Worm (Caenorhabditis elegans) whole organism, L4/young adult: Measurements from ENCODE around the gene tig-3.

Experiments used
- W03F9.2 ChIP-seq: fragments of 150-350 bp; optimal IDR thresholded peaks from 2 replicates; lab custom pipeline; 2014; ENCODE audit warnings: missing biosample characterization, missing genetic modification characterization
- dao-5 ChIP-seq: sonication (generic microtip); optimal IDR thresholded peaks from 2 replicates; lab custom pipeline; 2016; ENCODE audit warnings: missing genotype, missing genetic modification characterization, moderate library complexity, missing compliant biosample characterization
- him-1 ChIP-seq: sonication (generic microtip); optimal IDR thresholded peaks from 2 replicates; lab custom pipeline; 2016; ENCODE audit warnings: missing genotype, missing genetic modification reagents, missing genetic modification characterization, missing compliant biosample characterization

tig-3 gene

DNA sequence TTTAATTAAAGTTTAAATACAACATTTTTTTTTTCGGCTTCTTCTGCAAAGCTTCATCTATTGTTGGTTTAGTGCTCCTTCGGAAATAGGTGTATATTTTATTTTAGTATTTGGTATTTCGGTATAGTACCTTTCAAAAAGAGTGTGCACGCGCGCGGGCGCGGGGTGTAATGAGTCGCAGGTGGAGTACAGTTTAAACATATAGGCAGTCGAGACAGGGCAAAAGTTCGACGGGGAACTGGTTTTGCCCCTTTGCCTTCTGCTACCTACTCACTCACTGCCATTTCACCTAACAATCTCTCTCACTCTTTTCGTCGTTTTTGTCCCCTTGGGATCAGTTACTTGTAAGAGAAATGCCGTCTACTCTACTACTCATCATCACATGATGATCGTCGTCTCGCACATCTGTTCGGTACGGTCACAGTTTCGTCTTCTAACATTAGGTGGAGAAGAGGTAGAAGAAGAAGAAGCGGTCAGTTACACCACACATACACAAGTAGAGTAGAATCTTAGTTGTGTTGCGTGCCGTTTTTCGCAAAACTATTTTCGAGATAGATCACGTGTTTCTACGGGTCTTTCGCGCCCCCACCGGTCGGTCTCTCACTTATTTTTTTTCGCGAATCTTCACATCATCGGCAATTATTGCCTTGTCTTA lies 39.2 kb downstream of the tig-3 start:
- TF ChIP-seq dao-5 (no peak), W03F9.2 (no peak), him-1 (tag; lab: Kevin White, UChicago) (no peak)

DNA sequence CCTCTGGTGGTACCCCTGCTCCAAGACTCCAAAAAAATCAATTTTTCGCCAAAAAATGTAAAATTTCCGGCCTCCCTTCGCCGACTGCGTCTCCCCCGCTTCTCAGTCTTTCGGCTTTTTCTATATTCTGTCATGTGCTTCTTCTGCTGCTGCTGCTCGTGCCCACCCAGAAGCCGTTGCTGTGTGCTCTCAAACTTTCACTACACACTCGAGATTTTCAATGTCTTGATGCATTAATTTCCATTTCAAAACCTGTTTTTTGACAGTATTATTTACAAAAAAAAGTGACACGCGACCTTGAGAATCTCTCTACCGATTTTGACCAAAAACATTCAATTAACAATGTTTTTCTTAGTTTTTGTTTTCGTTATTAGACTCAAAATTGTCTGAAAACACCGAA lies 42.3 kb downstream of the tig-3 start:
- TF ChIP-seq him-1 (tag; lab: Kevin White, UChicago) = no peak
- no peak for TF ChIP-seq W03F9.2

DNA sequence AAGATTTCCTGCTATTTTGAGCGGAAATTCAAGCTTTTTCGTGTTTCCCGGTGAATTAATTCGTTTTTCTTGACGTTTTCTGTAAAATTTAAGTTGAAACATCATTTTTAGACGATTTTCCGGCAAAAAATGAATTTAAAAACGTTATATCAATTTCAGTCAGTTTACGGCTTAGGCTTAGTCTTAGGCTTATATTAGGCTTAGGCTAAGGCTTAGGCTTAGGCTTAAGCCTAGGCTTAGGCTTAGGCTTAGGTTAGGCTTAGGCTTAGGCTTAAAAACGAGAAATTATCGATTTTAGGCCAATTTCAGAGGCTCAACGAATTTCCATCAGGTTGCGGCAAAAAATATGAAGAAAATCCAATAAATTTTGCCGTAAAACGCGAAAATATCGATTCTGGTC lies 42.7 kb downstream of the tig-3 start:
- TF ChIP-seq him-1 (tag; lab: Kevin White, UChicago) (no peak), W03F9.2 (no peak), dao-5 (no peak)

DNA sequence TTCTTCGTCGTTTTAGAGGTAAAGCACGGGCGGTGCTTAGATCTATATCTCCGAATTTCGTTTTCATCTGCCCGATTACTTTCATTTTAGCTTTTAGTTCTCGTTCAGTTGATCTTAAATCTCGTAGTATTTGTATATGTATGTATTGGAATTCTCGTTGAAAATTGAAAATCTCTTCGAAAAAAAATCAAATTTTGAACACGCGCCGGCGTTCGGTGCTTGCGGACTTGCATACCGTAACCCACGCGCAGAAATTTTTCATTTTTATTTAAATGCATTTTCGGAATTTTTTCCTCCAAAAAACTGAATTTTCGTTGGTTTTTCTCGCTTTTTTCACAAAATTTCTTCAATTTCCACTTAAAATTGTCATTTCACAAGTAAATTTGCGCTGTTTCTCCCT lies 43.4 kb downstream of the tig-3 start:
- no peak for TF ChIP-seq W03F9.2
- no peak for TF ChIP-seq dao-5
- no peak for TF ChIP-seq him-1 (tag; lab: Kevin White, UChicago)

DNA sequence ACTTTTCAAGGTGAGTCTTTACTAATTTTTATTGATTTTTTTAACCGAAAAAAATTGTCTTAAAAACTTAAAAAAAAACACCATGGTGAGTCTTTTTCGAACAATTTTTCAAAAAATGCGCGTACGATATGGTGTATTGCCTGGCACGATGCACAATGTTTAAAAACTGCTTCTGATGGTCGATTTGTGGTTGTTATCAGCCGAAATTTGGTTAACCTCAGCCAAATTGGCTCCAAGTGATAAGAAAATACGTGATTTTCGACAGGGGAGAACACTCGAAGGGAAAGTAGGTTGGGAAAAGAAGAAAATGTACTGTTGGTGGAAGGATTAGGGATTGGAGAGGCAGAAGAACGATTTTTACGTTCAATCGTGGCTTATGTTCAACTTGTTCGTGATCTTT lies 44.0 kb downstream of the tig-3 start:
- no peak for TF ChIP-seq W03F9.2
- no peak for TF ChIP-seq him-1 (tag; lab: Kevin White, UChicago)
- TF ChIP-seq dao-5 = no peak

DNA sequence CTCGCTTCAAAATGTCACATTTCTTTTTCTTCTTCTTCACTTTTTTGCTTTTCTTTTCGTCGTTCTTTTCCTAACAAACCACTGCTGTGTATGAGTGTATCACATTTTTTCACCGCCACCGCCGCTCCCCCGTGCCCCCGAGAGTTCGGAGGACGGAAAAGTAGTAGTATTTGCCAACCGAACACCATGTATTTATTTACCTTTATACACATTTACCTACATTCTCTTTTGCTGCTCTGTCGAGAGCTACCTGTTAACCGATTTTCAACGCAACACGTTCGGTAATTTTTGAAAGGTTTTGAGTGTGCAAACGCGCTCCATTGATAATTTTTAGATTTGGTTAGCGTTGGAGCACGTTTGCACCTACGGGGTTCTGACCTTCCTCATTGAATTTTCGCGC lies 45.4 kb downstream of the tig-3 start:
- TF ChIP-seq him-1 (tag; lab: Kevin White, UChicago) (no peak), dao-5 (no peak), W03F9.2 (no peak)

DNA sequence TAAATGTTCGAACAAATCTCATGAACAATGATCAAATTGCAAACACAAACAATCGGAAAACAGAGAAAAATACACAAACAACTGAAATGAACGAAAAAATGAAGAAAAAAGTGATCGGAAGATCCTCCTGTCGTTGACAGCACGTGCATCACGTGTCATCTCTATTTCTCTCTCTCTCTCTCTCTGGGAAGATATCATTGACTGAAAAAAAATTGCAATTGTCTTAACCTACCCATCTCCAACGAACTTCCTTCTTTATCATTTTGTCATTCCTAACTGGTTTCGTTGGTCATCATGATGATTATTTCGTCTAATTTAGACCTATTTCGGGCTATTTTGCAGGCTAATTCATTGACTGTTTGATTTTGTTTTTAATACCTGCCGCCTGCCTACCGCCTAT lies 46.2 kb downstream of the tig-3 start:
- TF ChIP-seq dao-5 (no peak), W03F9.2 (peak; percentile 31)

DNA sequence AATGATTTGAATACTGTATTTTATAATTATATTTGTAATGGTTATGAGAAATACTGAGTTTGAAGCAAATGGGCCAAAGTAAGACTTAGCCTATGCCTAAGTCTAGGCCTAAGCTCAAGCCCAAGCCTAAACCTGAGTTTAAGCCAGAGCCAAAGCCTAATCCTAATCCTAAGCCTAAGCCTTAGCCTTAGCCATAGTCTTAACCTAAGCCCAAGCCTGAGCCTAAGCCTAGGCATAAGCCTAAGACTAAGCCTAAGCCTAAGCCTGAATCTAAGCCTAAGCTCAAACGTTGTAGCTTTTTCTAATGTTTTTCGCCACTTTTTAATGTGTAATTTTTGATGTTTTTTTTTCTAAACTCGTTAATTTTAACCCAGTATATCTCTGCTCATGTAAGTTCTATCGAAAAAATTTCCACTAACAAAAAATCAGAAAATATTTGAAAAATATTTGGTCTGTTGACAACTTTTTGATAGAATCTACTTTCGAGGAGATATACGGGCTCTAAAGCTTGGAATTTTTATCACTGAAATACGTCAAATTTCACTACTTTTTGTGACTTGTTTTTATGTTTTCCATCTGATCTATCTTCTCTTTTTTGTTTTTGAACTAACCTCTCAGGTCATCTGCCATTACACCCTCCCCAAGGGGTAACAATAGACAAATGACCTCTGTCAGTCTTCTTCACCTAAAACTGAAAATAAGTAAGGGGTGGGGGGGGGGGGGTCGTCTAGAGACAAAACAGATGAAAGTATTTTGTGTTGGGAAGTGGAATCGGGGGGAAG lies 47.3 kb downstream of the tig-3 start:
- TF ChIP-seq him-1 (tag; lab: Kevin White, UChicago) = no peak
- TF ChIP-seq dao-5 = no peak
- no peak for TF ChIP-seq W03F9.2

DNA sequence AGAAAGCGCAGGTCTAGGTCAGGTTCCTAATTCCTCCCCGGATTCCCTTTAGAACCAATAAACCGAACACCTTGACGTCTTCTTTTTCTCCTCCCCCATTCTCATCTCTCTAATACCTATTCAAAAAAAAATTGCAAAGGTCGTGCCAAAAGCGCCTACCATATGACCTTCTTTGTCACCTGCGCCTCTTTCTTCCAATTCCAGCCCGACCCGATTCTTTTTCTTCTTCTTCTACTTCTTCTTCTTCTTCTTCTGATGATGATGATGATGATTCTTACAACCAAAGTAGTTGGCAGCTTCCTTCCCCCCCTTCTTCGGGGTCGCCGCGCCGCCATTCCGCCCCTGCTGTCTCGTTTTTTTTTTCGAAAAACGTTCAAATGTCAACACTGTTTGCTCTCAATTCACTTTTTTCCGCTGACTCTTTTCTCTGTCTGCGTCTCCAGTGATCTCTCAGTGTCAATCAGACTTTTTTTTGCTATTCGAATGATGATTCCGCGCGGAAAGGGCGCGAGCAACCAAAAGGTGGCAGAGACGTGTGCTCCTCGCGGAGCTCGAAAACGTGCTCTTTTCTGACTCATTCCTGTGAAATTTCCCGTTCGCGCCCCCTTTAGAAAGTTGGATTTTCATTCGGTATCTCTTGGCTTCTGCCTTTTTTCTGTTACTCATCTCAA lies 48.1 kb downstream of the tig-3 start:
- no peak for TF ChIP-seq him-1 (tag; lab: Kevin White, UChicago)
- TF ChIP-seq W03F9.2 = no peak
- TF ChIP-seq dao-5 = no peak

DNA sequence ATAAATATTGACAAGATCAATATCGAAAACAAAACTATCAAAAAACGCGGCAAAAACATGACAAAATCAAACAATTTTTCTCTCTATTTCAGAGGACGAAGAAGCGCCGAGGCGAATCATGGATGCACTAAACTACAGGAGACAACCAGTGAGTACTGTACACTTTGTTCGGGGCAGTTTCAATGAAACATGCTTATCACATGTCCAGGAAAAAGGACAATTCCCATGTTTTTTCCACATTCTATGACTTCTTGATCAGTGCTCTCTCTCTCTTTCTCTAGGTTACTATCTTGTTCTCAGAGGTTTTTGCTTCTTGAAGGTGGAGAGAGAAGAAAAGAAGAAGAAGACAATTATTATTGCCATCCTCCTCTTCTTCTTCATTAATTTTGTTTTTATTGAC lies 54.1 kb downstream of the tig-3 start:
- no peak for TF ChIP-seq him-1 (tag; lab: Kevin White, UChicago)
- TF ChIP-seq W03F9.2 = no peak
- TF ChIP-seq dao-5 = no peak

DNA sequence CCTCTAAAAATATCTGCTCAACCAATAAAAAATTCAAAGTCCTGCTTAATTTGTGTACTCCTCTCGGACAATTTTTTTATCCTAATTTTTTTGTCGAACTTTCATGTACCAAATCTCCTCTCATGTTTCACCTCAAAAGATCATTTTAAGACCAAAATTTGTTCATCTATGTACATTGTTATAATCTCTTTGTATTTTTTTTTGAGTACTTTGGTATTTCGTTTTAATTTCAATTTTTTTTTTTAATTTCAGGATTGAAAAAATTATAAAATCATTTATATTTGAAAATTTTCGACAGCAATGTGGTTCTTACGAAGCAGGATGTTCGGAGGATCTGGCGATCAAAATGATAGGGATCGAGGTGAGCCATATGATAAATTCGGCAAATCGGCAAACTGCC lies 55.2 kb downstream of the tig-3 start, which contains the start of gene spsb-1:
TSS of gene spsb-1 (plus strand) at position 301 of the 400 bp plus-strand sequence.
- TF ChIP-seq dao-5 (no peak), him-1 (tag; lab: Kevin White, UChicago) (no peak), W03F9.2 (no peak)

DNA sequence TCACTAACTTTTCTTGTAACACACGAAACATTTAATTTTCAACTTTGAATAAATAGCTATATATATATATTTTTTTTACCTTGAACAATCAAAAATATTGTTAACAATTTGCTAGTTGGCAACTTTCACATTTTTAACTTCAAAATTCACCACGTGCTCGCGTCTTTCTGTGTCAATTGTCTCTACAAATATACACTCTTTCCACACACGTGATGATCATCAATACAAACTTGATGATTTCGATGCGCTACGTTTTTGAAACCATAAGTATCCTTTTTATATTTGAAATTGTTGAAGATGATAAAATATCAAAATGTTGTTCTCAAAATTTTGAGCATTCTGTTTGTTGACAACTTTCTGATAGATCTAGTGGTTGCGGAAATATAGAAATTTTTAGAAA lies 56.2 kb downstream of the tig-3 start:
- TF ChIP-seq W03F9.2 (no peak), dao-5 (no peak), him-1 (tag; lab: Kevin White, UChicago) (no peak)
